Worm (Caenorhabditis elegans): ENCODE measurements around the gene ZK813.3.

Gene ZK813.3

ce11 chrX:3472226-3472625, 30.6 kb downstream of the ZK813.3 start (continued):
- no peak for TF ChIP-seq fkh-10 (GFP tag; optimal IDR thresholded peaks at IDR 0.05)
- TF ChIP-seq ref-2 (tag; optimal IDR thresholded peaks at IDR 0.05), result peak; percentile 83
- peak; percentile 65 for TF ChIP-seq unc-55 (GFP tag; optimal IDR thresholded peaks at IDR 0.05)
- peak; percentile 6 for TF ChIP-seq pros-1 (tag; optimal IDR thresholded peaks at IDR 0.05)
- TF ChIP-seq hlh-30 (tag; optimal IDR thresholded peaks at IDR 0.05; ENCODE audit: insufficient read depth), result no peak
- no peak for TF ChIP-seq K09A11.1 (tag; optimal IDR thresholded peaks at IDR 0.05; ENCODE audit: insufficient read depth)
- peak; percentile 62 for TF ChIP-seq sdc-2 (tag; optimal IDR thresholded peaks at IDR 0.05)
- no peak for TF ChIP-seq dve-1 (tag; optimal IDR thresholded peaks at IDR 0.05)
- TF ChIP-seq eyg-1 (tag; optimal IDR thresholded peaks at IDR 0.05), result peak; percentile 25
- no peak for TF ChIP-seq ceh-30 (tag; optimal IDR thresholded peaks at IDR 0.05)
- TF ChIP-seq ceh-48 (tag; optimal IDR thresholded peaks at IDR 0.05), result no peak
- no peak for TF ChIP-seq K02D7.2 (tag; optimal IDR thresholded peaks at IDR 0.05)
- TF ChIP-seq unc-86 (tag; optimal IDR thresholded peaks at IDR 0.05), result no peak
- no peak for TF ChIP-seq hlh-13 (GFP tag; optimal IDR thresholded peaks at IDR 0.05)
- TF ChIP-seq odd-2 (tag; optimal IDR thresholded peaks at IDR 0.05), result no peak
- no peak for TF ChIP-seq sox-4 (tag; optimal IDR thresholded peaks at IDR 0.05)
- no peak for TF ChIP-seq C38D4.7 (GFP tag; optimal IDR thresholded peaks at IDR 0.05)
- peak; percentile 30 for TF ChIP-seq ceh-18 (tag; optimal IDR thresholded peaks at IDR 0.05)
- peak; percentile 64 for TF ChIP-seq sox-2 (GFP tag; IDR thresholded peaks at IDR 0.05)
- TF ChIP-seq elt-2 (tag; optimal IDR thresholded peaks at IDR 0.05), result peak; percentile 64
- TF ChIP-seq ceh-14 (tag; optimal IDR thresholded peaks at IDR 0.05), result no peak
- TF ChIP-seq ceh-9 (tag; optimal IDR thresholded peaks at IDR 0.05), result no peak
- TF ChIP-seq ceh-31 (tag; optimal IDR thresholded peaks at IDR 0.05), result peak; percentile 80
- no peak for TF ChIP-seq pha-4 (tag; optimal IDR thresholded peaks at IDR 0.05)
- no peak for TF ChIP-seq madf-2 (tag; optimal IDR thresholded peaks at IDR 0.05)
- peak; percentile 71 for TF ChIP-seq tbx-2 (tag; optimal IDR thresholded peaks at IDR 0.05)
- TF ChIP-seq tbx-7 (tag; optimal IDR thresholded peaks at IDR 0.05), result no peak
- peak; percentile 47 for TF ChIP-seq nhr-232 (tag; optimal IDR thresholded peaks at IDR 0.05)
- TF ChIP-seq fax-1 (tag; optimal IDR thresholded peaks at IDR 0.05), result no peak

- TF ChIP-seq sox-4 (tag; optimal IDR thresholded peaks at IDR 0.05) (no peak), ceh-14 (tag; optimal IDR thresholded peaks at IDR 0.05) (no peak), dve-1 (tag; optimal IDR thresholded peaks at IDR 0.05) (no peak), ttx-3 (tag; optimal IDR thresholded peaks at IDR 0.05) (no peak), pha-4 (tag; optimal IDR thresholded peaks at IDR 0.05) (no peak), ahr-1 (tag; optimal IDR thresholded peaks at IDR 0.05) (no peak), che-1 (tag; optimal IDR thresholded peaks at IDR 0.05) (no peak)
Observed at ce11 chrX:3473793-3474192, 32.2 kb downstream of the ZK813.3 start.

ce11 chrX:3479950-3480349, 38.3 kb downstream of the ZK813.3 start, which contains the start of gene wrt-6:
wrt-6 (plus strand) TSS chrX:3480250.
- TF ChIP-seq pat-9 (tag; optimal IDR thresholded peaks at IDR 0.05), result no peak
- no peak for TF ChIP-seq tbx-2 (tag; optimal IDR thresholded peaks at IDR 0.05)
- TF ChIP-seq C08G9.2 (tag; optimal IDR thresholded peaks at IDR 0.05), result no peak
- no peak for TF ChIP-seq pha-4 (tag; optimal IDR thresholded peaks at IDR 0.05)
- TF ChIP-seq ceh-6 (GFP tag; optimal IDR thresholded peaks at IDR 0.05), result no peak
- TF ChIP-seq fax-1 (tag; optimal IDR thresholded peaks at IDR 0.05), result no peak
- TF ChIP-seq ceh-34 (tag; optimal IDR thresholded peaks at IDR 0.05), result no peak
- TF ChIP-seq nhr-232 (tag; optimal IDR thresholded peaks at IDR 0.05), result no peak
- TF ChIP-seq F13H6.1 (tag; optimal IDR thresholded peaks at IDR 0.05), result no peak
- TF ChIP-seq dve-1 (tag; optimal IDR thresholded peaks at IDR 0.05), result no peak
- no peak for TF ChIP-seq unc-86 (tag; optimal IDR thresholded peaks at IDR 0.05)
- TF ChIP-seq mec-3 (tag; optimal IDR thresholded peaks at IDR 0.05; ENCODE audit: borderline replicate concordance), result no peak
- no peak for TF ChIP-seq ceh-19 (GFP tag; optimal IDR thresholded peaks at IDR 0.05)
- no peak for TF ChIP-seq hlh-6 (tag; optimal IDR thresholded peaks at IDR 0.05)
- no peak for TF ChIP-seq T23F11.4 (GFP tag; optimal IDR thresholded peaks at IDR 0.05)

Data from whole organism, late embryonic.